Worm (Caenorhabditis elegans) whole organism, early embryonic: ENCODE measurements around the gene T05G5.1.

Experiments
- ama-1 ChIP-seq: fragments of 150-350 bp; optimal IDR thresholded peaks from 2 replicates; lab custom pipeline; 2014
- ceh-13 ChIP-seq: fragments of 200-800 bp; sonication (Bioruptor generic); optimal IDR thresholded peaks from 2 replicates; lab custom pipeline; 2018; ENCODE audit warnings: mild to moderate bottlenecking, missing genetic modification characterization, missing compliant biosample characterization
- ets-7 ChIP-seq: sonication (generic microtip); optimal IDR thresholded peaks from 2 replicates; lab custom pipeline; 2016; ENCODE audit warnings: missing genotype, missing genetic modification characterization, missing compliant biosample characterization
- scrt-1 ChIP-seq: fragments of 200-800 bp; sonication (Bioruptor generic); IDR thresholded peaks from 2 replicates; pipeline ENCODE4 v1.3.6; 2022; ENCODE audit warnings: missing genetic modification characterization, missing compliant biosample characterization

ce11 chrIII:9770590-9770989, 27.5 kb upstream of the T05G5.1 start:
- TF ChIP-seq scrt-1 (GFP tag; lab: Robert Waterston, UW): no peak
- TF ChIP-seq ama-1 (lab: Kevin White, UChicago): peak; percentile 68
- TF ChIP-seq ceh-13: no peak
- TF ChIP-seq ets-7 (tag; lab: Kevin White, UChicago): no peak
